Worm (Caenorhabditis elegans): ENCODE data around the gene Y70C5A.3.

Y70C5A.3 gene

DNA sequence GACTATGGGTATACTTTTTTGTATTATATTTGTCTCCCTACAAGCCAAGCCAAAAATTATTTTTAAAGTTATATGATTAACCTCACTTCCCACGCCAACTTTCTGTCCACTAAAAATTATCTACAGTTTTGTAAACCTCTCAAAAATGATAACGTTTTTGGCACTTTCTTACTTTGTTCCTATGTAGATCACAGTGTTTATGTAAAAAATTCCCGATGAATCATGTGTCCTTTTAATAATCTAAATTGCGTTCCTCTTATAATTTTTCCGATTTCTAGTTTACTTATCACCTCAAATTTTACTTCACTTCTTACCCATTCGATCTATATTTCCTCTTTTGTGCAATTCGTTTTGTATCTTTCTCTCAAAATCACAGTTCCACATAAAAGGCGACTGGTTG, 16.4 kb downstream of the Y70C5A.3 start:
- TF ChIP-seq hlh-1 (tag; optimal IDR thresholded peaks at IDR 0.05) (no peak), cnd-1 (tag; optimal IDR thresholded peaks at IDR 0.05) (no peak), sptf-1 (tag; optimal IDR thresholded peaks at IDR 0.05) (no peak), ceh-39 (tag; optimal IDR thresholded peaks at IDR 0.05) (no peak), elt-1 (tag; optimal IDR thresholded peaks at IDR 0.05; ENCODE audit: borderline replicate concordance, insufficient read depth) (no peak), lin-13 (tag; optimal IDR thresholded peaks at IDR 0.05) (no peak), nhr-12 (tag; optimal IDR thresholded peaks at IDR 0.05) (no peak), ceh-83 (GFP tag; optimal IDR thresholded peaks at IDR 0.05) (no peak), elt-3 (tag; optimal IDR thresholded peaks at IDR 0.05) (no peak), M03D4.4 (tag; optimal IDR thresholded peaks at IDR 0.05) (no peak), unc-39 (tag; optimal IDR thresholded peaks at IDR 0.05) (no peak), nhr-76 (tag; optimal IDR thresholded peaks at IDR 0.05) (no peak)

- TF ChIP-seq bed-3 (GFP tag; optimal IDR thresholded peaks at IDR 0.05) (no peak), nhr-2 (tag; optimal IDR thresholded peaks at IDR 0.05) (no peak), cnd-1 (tag; optimal IDR thresholded peaks at IDR 0.05) (no peak), unc-39 (tag; optimal IDR thresholded peaks at IDR 0.05) (no peak), ztf-11 (tag; optimal IDR thresholded peaks at IDR 0.05) (no peak), hlh-1 (tag; optimal IDR thresholded peaks at IDR 0.05) (no peak), snpc-4 (tag; optimal IDR thresholded peaks at IDR 0.05) (no peak)
Observed at ce11 chrV:16603102-16603501, 17.6 kb downstream of the Y70C5A.3 start, which contains the start of gene T03E6.8. T03E6.8 (minus strand) TSS chrV:16603202.

- TF ChIP-seq unc-39 (tag; optimal IDR thresholded peaks at IDR 0.05) (no peak), nhr-2 (tag; optimal IDR thresholded peaks at IDR 0.05) (no peak), ceh-43 (GFP tag; optimal IDR thresholded peaks at IDR 0.05) (no peak), nhr-237 (tag; optimal IDR thresholded peaks at IDR 0.05) (no peak), lin-13 (tag; optimal IDR thresholded peaks at IDR 0.05) (no peak), elt-1 (tag; optimal IDR thresholded peaks at IDR 0.05; ENCODE audit: borderline replicate concordance, insufficient read depth) (no peak), cnd-1 (tag; optimal IDR thresholded peaks at IDR 0.05) (no peak), flh-1 (GFP tag; optimal IDR thresholded peaks at IDR 0.05) (no peak), M03D4.4 (tag; optimal IDR thresholded peaks at IDR 0.05) (no peak), nhr-12 (tag; optimal IDR thresholded peaks at IDR 0.05) (no peak), nhr-28 (tag; optimal IDR thresholded peaks at IDR 0.05) (no peak), ztf-11 (tag; optimal IDR thresholded peaks at IDR 0.05) (no peak), tbx-8 (GFP tag; optimal IDR thresholded peaks at IDR 0.05) (no peak), snpc-4 (tag; optimal IDR thresholded peaks at IDR 0.05) (no peak), bed-3 (GFP tag; optimal IDR thresholded peaks at IDR 0.05) (no peak), mab-5 (tag; optimal IDR thresholded peaks at IDR 0.05) (no peak), lin-32 (GFP tag; optimal IDR thresholded peaks at IDR 0.05) (no peak)
Observed at ce11 chrV:16600623-16601022, 20.1 kb downstream of the Y70C5A.3 start, which contains the start of gene T03E6.9. T03E6.9 (minus strand) TSS chrV:16600723.

ce11 chrV:16599835-16600234, 20.9 kb downstream of the Y70C5A.3 start:
- TF ChIP-seq M03D4.4 (tag; optimal IDR thresholded peaks at IDR 0.05) = no peak
- TF ChIP-seq pha-4 (tag; optimal IDR thresholded peaks at IDR 0.05) = no peak
- no peak for TF ChIP-seq flh-1 (GFP tag; optimal IDR thresholded peaks at IDR 0.05)
- no peak for TF ChIP-seq ceh-83 (GFP tag; optimal IDR thresholded peaks at IDR 0.05)
- no peak for TF ChIP-seq nhr-28 (tag; optimal IDR thresholded peaks at IDR 0.05)
- no peak for TF ChIP-seq nhr-12 (tag; optimal IDR thresholded peaks at IDR 0.05)
- TF ChIP-seq bed-3 (GFP tag; optimal IDR thresholded peaks at IDR 0.05) = no peak

- TF ChIP-seq ces-1 (GFP tag; optimal IDR thresholded peaks at IDR 0.05) (no peak), ham-2 (GFP tag; optimal IDR thresholded peaks at IDR 0.05) (no peak), blmp-1 (tag; optimal IDR thresholded peaks at IDR 0.05) (no peak), pha-4 (tag; optimal IDR thresholded peaks at IDR 0.05) (no peak), ceh-43 (GFP tag; optimal IDR thresholded peaks at IDR 0.05) (no peak), nhr-28 (tag; optimal IDR thresholded peaks at IDR 0.05) (no peak), nhr-2 (tag; optimal IDR thresholded peaks at IDR 0.05) (no peak), lsy-2 (tag; optimal IDR thresholded peaks at IDR 0.05) (no peak), sptf-1 (tag; optimal IDR thresholded peaks at IDR 0.05) (no peak), lin-13 (tag; optimal IDR thresholded peaks at IDR 0.05) (no peak), mls-2 (tag; optimal IDR thresholded peaks at IDR 0.05) (no peak), nhr-12 (tag; optimal IDR thresholded peaks at IDR 0.05) (no peak), lin-32 (GFP tag; optimal IDR thresholded peaks at IDR 0.05) (no peak), snpc-4 (tag; optimal IDR thresholded peaks at IDR 0.05) (no peak), zip-8 (tag; optimal IDR thresholded peaks at IDR 0.05) (no peak), tbx-8 (GFP tag; optimal IDR thresholded peaks at IDR 0.05) (no peak), nhr-237 (tag; optimal IDR thresholded peaks at IDR 0.05) (no peak), bed-3 (GFP tag; optimal IDR thresholded peaks at IDR 0.05) (no peak), elt-1 (tag; optimal IDR thresholded peaks at IDR 0.05; ENCODE audit: borderline replicate concordance, insufficient read depth) (no peak), unc-39 (tag; optimal IDR thresholded peaks at IDR 0.05) (no peak), M03D4.4 (tag; optimal IDR thresholded peaks at IDR 0.05) (no peak), nhr-76 (tag; optimal IDR thresholded peaks at IDR 0.05) (no peak), unc-62 (GFP tag; optimal IDR thresholded peaks at IDR 0.05) (peak; percentile 33), mep-1 (tag; optimal IDR thresholded peaks at IDR 0.05) (no peak), ceh-39 (tag; optimal IDR thresholded peaks at IDR 0.05) (no peak), unc-120 (tag; optimal IDR thresholded peaks at IDR 0.05; ENCODE audit: poor library complexity, severe bottlenecking) (peak; percentile 13), hlh-1 (tag; optimal IDR thresholded peaks at IDR 0.05) (peak; percentile 22)
Observed at ce11 chrV:16598437-16598836, 22.3 kb downstream of the Y70C5A.3 start.
